Worm (Caenorhabditis elegans): ENCODE results near the gene C36A4.4.

DNA sequence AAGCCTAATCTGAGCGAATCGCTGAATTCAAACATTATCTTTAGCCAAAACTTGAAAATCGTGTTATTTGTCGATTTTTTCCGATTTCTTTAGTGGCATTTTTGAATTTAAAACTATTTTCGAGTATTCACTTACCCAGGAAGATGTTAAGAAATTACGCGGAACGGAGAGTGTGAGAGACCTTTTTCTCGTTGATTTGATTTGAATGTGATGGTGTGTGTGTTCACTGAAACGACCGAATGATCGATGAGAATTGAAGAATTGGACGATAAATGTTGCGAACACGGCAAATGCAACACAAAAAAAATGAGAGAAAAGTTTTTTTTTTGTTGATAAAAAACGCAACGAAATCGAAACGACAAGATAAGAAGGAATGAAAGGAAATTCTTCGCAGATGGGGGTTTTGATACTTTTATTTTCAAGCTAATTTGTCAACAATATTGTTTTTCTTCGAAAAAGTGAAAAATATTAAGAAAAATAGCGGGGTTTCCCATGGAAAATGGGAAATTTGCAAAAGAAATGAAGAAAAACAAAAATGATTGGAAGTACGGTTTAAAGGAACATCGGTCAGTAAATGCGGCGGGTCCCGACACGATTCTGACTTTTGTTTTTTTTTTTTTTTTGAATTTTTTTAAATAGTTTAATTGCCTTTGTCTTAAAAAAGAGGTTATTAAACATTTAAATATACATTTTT is 43.0 kb downstream of the C36A4.4 start, which contains the start of gene mtm-3:
- TF ChIP-seq ceh-82 (tag; optimal IDR thresholded peaks at IDR 0.05) (no peak), zip-4 (GFP tag; optimal IDR thresholded peaks at IDR 0.05) (no peak), ceh-88 (GFP tag; IDR thresholded peaks at IDR 0.05) (no peak), tbx-2 (tag; optimal IDR thresholded peaks at IDR 0.05) (no peak), nhr-237 (tag; optimal IDR thresholded peaks at IDR 0.05) (no peak), nhr-71 (tag; optimal IDR thresholded peaks at IDR 0.05) (no peak), unc-130 (tag; optimal IDR thresholded peaks at IDR 0.05) (no peak), sptf-1 (tag; optimal IDR thresholded peaks at IDR 0.05) (no peak), nhr-28 (tag; optimal IDR thresholded peaks at IDR 0.05) (no peak), snpc-4 (tag; optimal IDR thresholded peaks at IDR 0.05) (no peak), nhr-85 (tag) (no peak)
